Fruit fly (Drosophila melanogaster) whole organism, embryonic: Measurements from ENCODE around the gene CG11723.

Source experiments
- Bdp1 ChIP-seq: fragments of 200-800 bp; sonication (Bioruptor generic); optimal IDR thresholded peaks from 3 replicates; lab custom pipeline; 2016; ENCODE audit warnings: missing biosample characterization, missing genetic modification characterization
- CG11093 ChIP-seq: fragments of 200-800 bp; sonication (Bioruptor generic); IDR thresholded peaks from 3 replicates; pipeline ENCODE4 v1.3.6; 2022; ENCODE audit warnings: missing biosample characterization, missing genetic modification characterization
- CG11247 ChIP-seq: fragments of 200-800 bp; sonication (Bioruptor generic); IDR thresholded peaks from 2 replicates; pipeline ENCODE4 v1.3.6; 2022; ENCODE audit warnings: missing biosample characterization, missing genetic modification characterization
- CG11695 ChIP-seq: fragments of 200-800 bp; sonication (Bioruptor generic); IDR thresholded peaks from 3 replicates; pipeline ENCODE4 v1.3.6; 2022; ENCODE audit warnings: missing biosample characterization, missing genetic modification characterization
- CG12299 ChIP-seq: fragments of 200-800 bp; sonication (Bioruptor generic); optimal IDR thresholded peaks from 2 replicates; lab custom pipeline; 2018; ENCODE audit warnings: missing biosample characterization, mild to moderate bottlenecking, missing genetic modification characterization
- CG13296 ChIP-seq: fragments of 200-800 bp; sonication (Bioruptor generic); optimal IDR thresholded peaks from 3 replicates; lab custom pipeline; 2018; ENCODE audit warnings: missing biosample characterization, mild to moderate bottlenecking, missing genetic modification characterization
- CG13424 ChIP-seq: fragments of 200-800 bp; sonication (Bioruptor generic); optimal IDR thresholded peaks from 2 replicates; lab custom pipeline; 2019; ENCODE audit warnings: missing biosample characterization, mild to moderate bottlenecking, missing genetic modification characterization, moderate library complexity
- CG14050 ChIP-seq: fragments of 200-800 bp; sonication (Bioruptor generic); IDR thresholded peaks from 3 replicates; pipeline ENCODE4 v1.3.6; 2022; ENCODE audit warnings: missing biosample characterization, missing genetic modification characterization
- CG15696 ChIP-seq: fragments of 200-800 bp; sonication (Bioruptor generic); optimal IDR thresholded peaks from 2 replicates; lab custom pipeline; 2019; ENCODE audit warnings: missing biosample characterization, mild to moderate bottlenecking, missing genetic modification characterization, moderate library complexity
- CG1603 ChIP-seq: fragments of 200-800 bp; sonication (Bioruptor generic); optimal IDR thresholded peaks from 2 replicates; lab custom pipeline; 2019; ENCODE audit warnings: missing biosample characterization, mild to moderate bottlenecking, missing genetic modification characterization, moderate library complexity
- CG16813 ChIP-seq: fragments of 200-800 bp; sonication (Bioruptor generic); IDR thresholded peaks from 3 replicates; pipeline ENCODE4 v1.3.6; 2022; ENCODE audit warnings: missing biosample characterization, missing genetic modification characterization; ENCODE audit not compliant: partially characterized antibody
- CG17802 ChIP-seq: fragments of 200-800 bp; sonication (Bioruptor generic); optimal IDR thresholded peaks from 2 replicates; lab custom pipeline; 2018; ENCODE audit warnings: missing biosample characterization, mild to moderate bottlenecking, missing genetic modification characterization, moderate library complexity
- CG18619 ChIP-seq: fragments of 200-800 bp; sonication (Bioruptor generic); optimal IDR thresholded peaks from 3 replicates; lab custom pipeline; 2017; ENCODE audit warnings: missing biosample characterization, mild to moderate bottlenecking, missing genetic modification characterization
- CG30403 ChIP-seq: fragments of 200-800 bp; sonication (Bioruptor generic); optimal IDR thresholded peaks from 3 replicates; lab custom pipeline; 2016; ENCODE audit warnings: missing biosample characterization, missing genetic modification characterization
- CG3065 ChIP-seq: fragments of 200-800 bp; sonication (Bioruptor generic); optimal IDR thresholded peaks from 2 replicates; lab custom pipeline; 2016; ENCODE audit warnings: missing biosample characterization, missing genetic modification characterization
- CG3163 ChIP-seq: fragments of 200-800 bp; sonication (Bioruptor generic); optimal IDR thresholded peaks from 3 replicates; lab custom pipeline; 2016; ENCODE audit warnings: missing biosample characterization, missing genetic modification characterization
- CG3281 ChIP-seq: fragments of 200-800 bp; sonication (Bioruptor generic); optimal IDR thresholded peaks from 3 replicates; lab custom pipeline; 2017; ENCODE audit warnings: missing biosample characterization, mild to moderate bottlenecking, missing genetic modification characterization
- CG4282 ChIP-seq: fragments of 200-800 bp; sonication (Bioruptor generic); optimal IDR thresholded peaks from 2 replicates; lab custom pipeline; 2016; ENCODE audit warnings: missing biosample characterization, missing genetic modification characterization
- CG7745 ChIP-seq: fragments of 200-800 bp; sonication (Bioruptor generic); optimal IDR thresholded peaks from 2 replicates; lab custom pipeline; 2018; ENCODE audit warnings: missing biosample characterization, mild to moderate bottlenecking, missing genetic modification characterization, moderate library complexity
- CG7987 ChIP-seq: fragments of 200-800 bp; sonication (Bioruptor generic); optimal IDR thresholded peaks from 2 replicates; lab custom pipeline; 2018; ENCODE audit warnings: missing biosample characterization, mild to moderate bottlenecking, missing genetic modification characterization, moderate library complexity
- CG8281 ChIP-seq: fragments of 200-800 bp; sonication (Bioruptor generic); optimal IDR thresholded peaks from 2 replicates; lab custom pipeline; 2018; ENCODE audit warnings: missing biosample characterization, mild to moderate bottlenecking, missing genetic modification characterization, moderate library complexity
- CG8359 ChIP-seq: fragments of 200-800 bp; sonication (Bioruptor generic); optimal IDR thresholded peaks from 2 replicates; lab custom pipeline; 2017; ENCODE audit warnings: missing biosample characterization, mild to moderate bottlenecking, missing genetic modification characterization, borderline replicate concordance
- CG8388 ChIP-seq: fragments of 200-800 bp; sonication (Bioruptor generic); optimal IDR thresholded peaks from 2 replicates; lab custom pipeline; 2019; ENCODE audit warnings: missing biosample characterization, mild to moderate bottlenecking, missing genetic modification characterization, moderate library complexity
- CG8478 ChIP-seq: fragments of >200 bp; optimal IDR thresholded peaks from 2 replicates; lab custom pipeline; 2018
- CHES-1-like ChIP-seq: fragments of 200-800 bp; sonication (Bioruptor generic); optimal IDR thresholded peaks from 2 replicates; lab custom pipeline; 2016; ENCODE audit warnings: missing biosample characterization, missing genetic modification characterization
- Drgx ChIP-seq: fragments of 200-800 bp; sonication (Bioruptor generic); IDR thresholded peaks from 2 replicates; pipeline ENCODE4 v1.3.6; 2022; ENCODE audit warnings: missing biosample characterization, missing genetic modification characterization
- Eip74EF ChIP-seq, 2 experiments: fragments of 200-800 bp in 1 of 2; fragments of >200 bp in 1 of 2; sonication (Bioruptor generic) in 1 of 2; optimal IDR thresholded peaks; 2 replicates each; lab custom pipeline; 2017 to 2019; ENCODE audit warnings: missing biosample characterization in 2 of 2, missing genetic modification characterization in 2 of 2, mild to moderate bottlenecking in 1 of 2, moderate library complexity in 1 of 2
- Hmr ChIP-seq: fragments of 200-800 bp; sonication (Bioruptor generic); optimal IDR thresholded peaks from 3 replicates; lab custom pipeline; 2017; ENCODE audit warnings: mild to moderate bottlenecking, missing biosample characterization, missing genetic modification reagents, missing genetic modification characterization
- Hr78 ChIP-seq, 2 experiments: fragments of 200-800 bp in 1 of 2; fragments of >200 bp in 1 of 2; sonication (Bioruptor generic) in 1 of 2; optimal IDR thresholded peaks; 2 replicates each; lab custom pipeline; 2017 to 2019; ENCODE audit warnings: missing biosample characterization in 2 of 2, missing genetic modification characterization in 2 of 2, mild to moderate bottlenecking in 1 of 2, moderate library complexity in 1 of 2
- Meics ChIP-seq: fragments of 200-800 bp; sonication (Bioruptor generic); optimal IDR thresholded peaks from 2 replicates; lab custom pipeline; 2017; ENCODE audit warnings: missing biosample characterization, mild to moderate bottlenecking, missing genetic modification characterization
- Sox100B ChIP-seq: fragments of 200-800 bp; sonication (Bioruptor generic); optimal IDR thresholded peaks from 3 replicates; lab custom pipeline; 2018; ENCODE audit warnings: missing biosample characterization, mild to moderate bottlenecking, missing genetic modification characterization
- YL-1 ChIP-seq: fragments of 200-800 bp; sonication (Bioruptor generic); optimal IDR thresholded peaks from 3 replicates; lab custom pipeline; 2017; ENCODE audit warnings: missing biosample characterization, mild to moderate bottlenecking, missing genetic modification characterization
- bcd ChIP-seq: fragments of 200-800 bp; sonication (Bioruptor generic); optimal IDR thresholded peaks from 2 replicates; lab custom pipeline; 2017; ENCODE audit warnings: missing biosample characterization, mild to moderate bottlenecking, missing genetic modification characterization
- br ChIP-seq: fragments of >200 bp; optimal IDR thresholded peaks from 2 replicates; lab custom pipeline; 2017
- dati ChIP-seq: fragments of 200-800 bp; sonication (Bioruptor generic); IDR thresholded peaks from 2 replicates; pipeline ENCODE4 v1.3.6; 2022; ENCODE audit warnings: missing biosample characterization, missing genetic modification characterization
- disco-r ChIP-seq: fragments of 200-800 bp; sonication (Bioruptor generic); optimal IDR thresholded peaks from 2 replicates; lab custom pipeline; 2016; ENCODE audit warnings: missing biosample characterization, missing genetic modification characterization
- emc ChIP-seq: fragments of 200-800 bp; sonication (Bioruptor generic); optimal IDR thresholded peaks from 2 replicates; lab custom pipeline; 2016; ENCODE audit warnings: missing biosample characterization, missing genetic modification characterization
- exex ChIP-seq: fragments of 200-800 bp; sonication (Bioruptor generic); optimal IDR thresholded peaks from 4 replicates; lab custom pipeline; 2018; ENCODE audit warnings: missing biosample characterization, mild to moderate bottlenecking, missing genetic modification characterization, moderate library complexity
- gcm2 ChIP-seq: fragments of 200-800 bp; sonication (Bioruptor generic); optimal IDR thresholded peaks from 2 replicates; lab custom pipeline; 2016; ENCODE audit warnings: missing biosample characterization, missing genetic modification characterization
- gfzf ChIP-seq: fragments of 200-800 bp; sonication (Bioruptor generic); optimal IDR thresholded peaks from 2 replicates; lab custom pipeline; 2016; ENCODE audit warnings: missing biosample characterization, mild to moderate bottlenecking, missing genetic modification characterization, moderate library complexity
- grau ChIP-seq: fragments of 200-800 bp; optimal IDR thresholded peaks from 3 replicates; lab custom pipeline; 2019; ENCODE audit warnings: missing biosample characterization, mild to moderate bottlenecking, missing genetic modification characterization, moderate library complexity
- grn ChIP-seq: fragments of 200-800 bp; sonication (Bioruptor generic); optimal IDR thresholded peaks from 3 replicates; lab custom pipeline; 2017; ENCODE audit warnings: missing biosample characterization, missing genetic modification characterization
- lab ChIP-seq: fragments of 200-800 bp; sonication (Bioruptor generic); optimal IDR thresholded peaks from 3 replicates; lab custom pipeline; 2017; ENCODE audit warnings: missing biosample characterization, missing genetic modification characterization, mild to moderate bottlenecking, moderate library complexity, missing genetic modification reagents
- lola ChIP-seq, 3 experiments: fragments of >200 bp in 2 of 3; fragments of 200-800 bp in 1 of 3; sonication (Bioruptor generic) in 1 of 3; optimal IDR thresholded peaks; 2 replicates each; lab custom pipeline; 2017 to 2019; ENCODE audit warnings: missing biosample characterization in 3 of 3, missing genetic modification characterization in 3 of 3, mild to moderate bottlenecking in 1 of 3, moderate library complexity in 1 of 3
- nau ChIP-seq: fragments of 200-800 bp; sonication (Bioruptor generic); optimal IDR thresholded peaks from 3 replicates; lab custom pipeline; 2017; ENCODE audit warnings: missing biosample characterization, mild to moderate bottlenecking, missing genetic modification characterization, missing genetic modification reagents
- org-1 ChIP-seq: fragments of 200-800 bp; sonication (Bioruptor generic); optimal IDR thresholded peaks from 2 replicates; lab custom pipeline; 2017; ENCODE audit warnings: missing biosample characterization, missing genetic modification characterization
- run ChIP-seq: fragments of 200-800 bp; sonication (Bioruptor generic); optimal IDR thresholded peaks from 3 replicates; lab custom pipeline; 2018; ENCODE audit warnings: missing biosample characterization, mild to moderate bottlenecking, missing genetic modification characterization
- stwl ChIP-seq: fragments of 200-800 bp; sonication (Bioruptor generic); optimal IDR thresholded peaks from 3 replicates; lab custom pipeline; 2018; ENCODE audit warnings: missing biosample characterization, mild to moderate bottlenecking, missing genetic modification characterization, moderate library complexity
- tup ChIP-seq: fragments of 200-800 bp; sonication (Bioruptor generic); optimal IDR thresholded peaks from 2 replicates; lab custom pipeline; 2016; ENCODE audit warnings: missing biosample characterization, mild to moderate bottlenecking, missing genetic modification characterization, moderate library complexity
- unc-4 ChIP-seq: fragments of 200-800 bp; sonication (Bioruptor generic); IDR thresholded peaks from 2 replicates; pipeline ENCODE4 v1.3.6; 2022; ENCODE audit warnings: missing biosample characterization, missing genetic modification characterization; ENCODE audit not compliant: partially characterized antibody

Gene CG11723

DNA sequence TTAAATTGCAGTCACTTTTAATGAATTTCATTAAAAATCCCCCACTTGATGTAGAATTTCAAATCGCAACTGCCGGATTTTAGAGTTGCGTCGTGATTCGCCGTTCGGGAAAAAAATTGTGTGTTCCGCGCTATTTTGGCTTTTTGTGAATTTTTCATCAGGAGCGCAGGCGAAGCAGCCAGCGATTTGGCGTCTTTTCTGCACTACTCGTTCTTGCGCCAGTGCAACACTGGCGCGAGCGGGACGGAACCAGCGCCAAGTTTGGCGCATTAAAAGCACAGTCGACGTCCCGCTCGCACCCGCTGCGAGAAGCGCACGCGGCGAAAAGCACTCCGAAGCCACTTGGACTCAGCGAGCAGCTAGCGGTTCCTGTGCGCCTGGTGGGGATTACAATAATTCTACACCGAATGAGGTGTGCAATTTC is 46.3 kb upstream of the CG11723 start (continued):
- no peak for TF ChIP-seq emc
- peak; percentile 63 for TF ChIP-seq YL-1 (GFP tag; lab: Kevin White, UChicago)
- TF ChIP-seq tup (GFP tag; lab: Kevin White, UChicago), result no peak
- peak; percentile 15 for TF ChIP-seq disco-r
- peak; percentile 76 for TF ChIP-seq lab (GFP tag; lab: Kevin White, UChicago)
- peak; percentile 67 for TF ChIP-seq stwl
- TF ChIP-seq dati, result no peak
- TF ChIP-seq nau (GFP tag; lab: Kevin White, UChicago), result peak; percentile 44
- no peak for TF ChIP-seq unc-4 (GFP tag; lab: Robert Waterston, UW)
- TF ChIP-seq grau, result peak; percentile 47
- peak; percentile 9 for TF ChIP-seq exex (tag; lab: Kevin White, UChicago)
- TF ChIP-seq CG12299 (tag; lab: Kevin White, UChicago), result peak; percentile 22
- peak in 1 of 2 experiments; percentile 34 for TF ChIP-seq Hr78 (GFP tag; optimal IDR thresholded peaks at IDR 0.05; lab: Kevin White, UChicago)
- no peak for TF ChIP-seq gcm2 (GFP tag; lab: Kevin White, UChicago)
- peak; percentile 40 for TF ChIP-seq bcd (GFP tag; lab: Kevin White, UChicago)
- TF ChIP-seq CHES-1-like (GFP tag; lab: Kevin White, UChicago), result peak; percentile 3
- peak; percentile 25 for TF ChIP-seq CG3281
- no peak for TF ChIP-seq CG3065
- no peak for TF ChIP-seq grn (GFP tag; lab: Kevin White, UChicago)
- peak; percentile 97 for TF ChIP-seq Hmr (GFP tag; lab: Kevin White, UChicago)
- no peak for TF ChIP-seq org-1 (GFP tag; lab: Kevin White, UChicago)
- TF ChIP-seq CG1603 (tag; lab: Kevin White, UChicago), result peak; percentile 65
- TF ChIP-seq br (lab: Kevin White, UChicago), result no peak
- TF ChIP-seq CG16813 (GFP tag; lab: Robert Waterston, UW), result no peak
- TF ChIP-seq CG30403 (GFP tag; lab: Kevin White, UChicago), result no peak
- TF ChIP-seq CG15696 (tag; lab: Kevin White, UChicago), result no peak
- TF ChIP-seq CG8478 (lab: Kevin White, UChicago), result peak; percentile 90
- TF ChIP-seq CG4282, result peak; percentile 1
- peak; percentile 9 for TF ChIP-seq CG18619 (GFP tag; lab: Kevin White, UChicago)
- no peak for TF ChIP-seq CG17802
- TF ChIP-seq CG13296 (GFP tag; lab: Kevin White, UChicago), result peak; percentile 59
- TF ChIP-seq Sox100B, result no peak
- TF ChIP-seq CG11093, result peak; percentile 33; the same call in 1 of the 3 replicates
- peak; percentile 57 for TF ChIP-seq gfzf (GFP tag; lab: Kevin White, UChicago)
- TF ChIP-seq CG8281 (tag; lab: Kevin White, UChicago), result peak; percentile 12
- peak in 1 of 2 experiments; percentile 82 for TF ChIP-seq Eip74EF (GFP tag; optimal IDR thresholded peaks at IDR 0.05; lab: Kevin White, UChicago)
- TF ChIP-seq Bdp1 (GFP tag; lab: Kevin White, UChicago), result peak; percentile 4
- TF ChIP-seq CG11695 (GFP tag; lab: Robert Waterston, UW), result no peak
- no peak for TF ChIP-seq CG7745 (tag; lab: Kevin White, UChicago)
- TF ChIP-seq CG7987 (GFP tag; lab: Kevin White, UChicago), result peak; percentile 70
- no peak for TF ChIP-seq run (tag; lab: Kevin White, UChicago)
- peak; percentile 46 for TF ChIP-seq Meics (GFP tag; lab: Kevin White, UChicago)
- TF ChIP-seq CG8359 (GFP tag; lab: Kevin White, UChicago), result peak; percentile 10
- TF ChIP-seq CG8388 (GFP tag; lab: Kevin White, UChicago), result peak; percentile 33
- no peak for TF ChIP-seq CG14050 (GFP tag; lab: Robert Waterston, UW)
- no peak for TF ChIP-seq CG11247 (GFP tag; lab: Robert Waterston, UW)
- TF ChIP-seq lola (GFP tag; optimal IDR thresholded peaks at IDR 0.05; lab: Kevin White, UChicago), result no peak
- peak; percentile 35 for TF ChIP-seq CG3163
- TF ChIP-seq CG13424 (tag; lab: Kevin White, UChicago), result peak; percentile 5
- no peak for TF ChIP-seq Drgx
